Worm (Caenorhabditis elegans) whole organism, L2 larva: ENCODE results near the gene W01C8.1.

Experiments
- R02D3.7 ChIP-seq: fragments of 150-350 bp; optimal IDR thresholded peaks from 2 replicates; lab custom pipeline; 2014; ENCODE audit warnings: missing biosample characterization, missing genetic modification characterization
- ZK546.5 ChIP-seq: sonication (generic microtip); optimal IDR thresholded peaks from 2 replicates; lab custom pipeline; 2017; ENCODE audit warnings: missing biosample characterization, missing genetic modification characterization
- blmp-1 ChIP-seq: sonication (generic microtip); optimal IDR thresholded peaks from 2 replicates; lab custom pipeline; 2017; ENCODE audit warnings: missing genetic modification characterization, mild to moderate bottlenecking, missing compliant biosample characterization, antibody characterized with exemption, moderate library complexity; ENCODE audit not compliant: insufficient read depth
- ceh-82 ChIP-seq: fragments of 150-350 bp; optimal IDR thresholded peaks from 2 replicates; lab custom pipeline; 2014; ENCODE audit warnings: missing biosample characterization, missing genetic modification characterization
- lin-13 ChIP-seq: fragments of 150-350 bp; optimal IDR thresholded peaks from 2 replicates; lab custom pipeline; 2014; ENCODE audit warnings: missing biosample characterization, missing genetic modification reagents, missing genetic modification characterization
- mdl-1 ChIP-seq, 2 experiments: fragments of 150-350 bp in 1 of 2; sonication (generic microtip) in 1 of 2; optimal IDR thresholded peaks; 2 replicates each; lab custom pipeline; 2017; ENCODE audit warnings: missing biosample characterization in 2 of 2, missing genetic modification characterization in 2 of 2
- nhr-11 ChIP-seq: fragments of 150-350 bp; optimal IDR thresholded peaks from 2 replicates; lab custom pipeline; 2014; ENCODE audit warnings: missing biosample characterization, missing genetic modification characterization
- nhr-237 ChIP-seq: fragments of 150-350 bp; optimal IDR thresholded peaks from 2 replicates; lab custom pipeline; 2014; ENCODE audit warnings: missing biosample characterization, missing genetic modification characterization
- nhr-6 ChIP-seq: fragments of 150-350 bp; optimal IDR thresholded peaks from 2 replicates; lab custom pipeline; 2014; ENCODE audit warnings: missing biosample characterization, missing genetic modification characterization
- sma-3 ChIP-seq: sonication (generic microtip); optimal IDR thresholded peaks from 2 replicates; lab custom pipeline; 2016; ENCODE audit warnings: missing genetic modification reagents, missing genetic modification characterization, missing compliant biosample characterization
- unc-62 ChIP-seq: fragments of 150-350 bp; optimal IDR thresholded peaks from 2 replicates; lab custom pipeline; 2014; ENCODE audit warnings: missing biosample characterization, missing genetic modification reagents, missing genetic modification characterization
- zag-1 ChIP-seq: fragments of 150-350 bp; optimal IDR thresholded peaks from 2 replicates; lab custom pipeline; 2014; ENCODE audit warnings: missing biosample characterization, missing genetic modification characterization
- ztf-11 ChIP-seq: sonication (generic microtip); optimal IDR thresholded peaks from 2 replicates; lab custom pipeline; 2017; ENCODE audit warnings: missing biosample characterization, missing genetic modification characterization

DNA sequence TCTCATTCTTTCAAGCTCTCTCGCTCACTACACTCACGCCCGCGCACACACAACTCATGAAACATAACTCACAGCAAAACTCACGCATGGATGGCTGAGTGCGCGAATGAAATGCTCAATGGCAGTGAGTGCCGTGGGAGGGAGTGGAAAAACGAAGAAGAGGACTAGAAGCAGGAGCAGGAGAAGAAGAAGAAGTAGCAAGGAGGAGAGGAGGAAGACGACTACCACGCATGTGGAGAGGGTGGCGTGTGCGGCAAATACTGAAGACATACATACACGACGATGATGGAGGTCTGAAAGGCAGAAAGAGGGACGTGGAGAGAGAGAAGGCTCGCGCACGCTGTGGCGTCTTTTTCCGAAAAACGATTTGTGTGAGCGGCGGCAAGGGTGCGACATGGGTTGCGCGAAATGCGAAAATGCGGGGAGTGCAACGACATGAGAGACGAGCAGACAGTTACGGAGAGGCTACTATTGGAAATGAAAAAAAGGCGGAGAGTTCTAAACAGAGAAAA, 36.8 kb downstream of the W01C8.1 start:
- TF ChIP-seq lin-13 (GFP tag; lab: Kevin White, UChicago) (peak; percentile 25), nhr-6 (tag; lab: Kevin White, UChicago) (peak; percentile 24), blmp-1 (tag; lab: Kevin White, UChicago) (no peak), R02D3.7 (tag; lab: Kevin White, UChicago) (no peak), ceh-82 (peak; percentile 24), sma-3 (no peak), nhr-237 (no peak), nhr-11 (no peak), unc-62 (no peak), mdl-1 (tag; optimal IDR thresholded peaks at IDR 0.05; lab: Kevin White, UChicago) (peak; percentile 71 to 80), ZK546.5 (no peak), ztf-11 (tag; lab: Kevin White, UChicago) (no peak), zag-1 (peak; percentile 74)
